Fruit fly (Drosophila melanogaster) whole organism, prepupa: ENCODE data around the gene CG42750.

ENCODE experiments used
- Blimp-1 ChIP-seq: fragments of 200-800 bp; sonication (Bioruptor generic); optimal IDR thresholded peaks from 3 replicates; lab custom pipeline; 2017; ENCODE audit warnings: missing biosample characterization, missing genetic modification characterization, mild to moderate bottlenecking, moderate library complexity, missing genetic modification reagents
- CG10631 ChIP-seq: fragments of 200-800 bp; sonication (Bioruptor generic); optimal IDR thresholded peaks from 2 replicates; lab custom pipeline; 2016; ENCODE audit warnings: missing biosample characterization, missing genetic modification characterization
- CG11902 ChIP-seq: fragments of 200-800 bp; sonication (Bioruptor generic); optimal IDR thresholded peaks from 3 replicates; lab custom pipeline; 2016; ENCODE audit warnings: missing biosample characterization, missing genetic modification characterization
- CG15336 ChIP-seq: fragments of 200-800 bp; sonication (Bioruptor generic); IDR thresholded peaks from 2 replicates; pipeline ENCODE4 v1.3.6; 2022; ENCODE audit warnings: missing biosample characterization, missing genetic modification characterization
- CG1621 ChIP-seq: fragments of 200-800 bp; sonication (Bioruptor generic); optimal IDR thresholded peaks from 3 replicates; lab custom pipeline; 2018; ENCODE audit warnings: missing biosample characterization, mild to moderate bottlenecking, missing genetic modification characterization
- CG3032 ChIP-seq: fragments of 200-800 bp; optimal IDR thresholded peaks from 2 replicates; lab custom pipeline; 2019; ENCODE audit warnings: missing biosample characterization, mild to moderate bottlenecking, missing genetic modification characterization, moderate library complexity
- CG31627 ChIP-seq: fragments of 200-800 bp; sonication (Bioruptor generic); optimal IDR thresholded peaks from 3 replicates; lab custom pipeline; 2016; ENCODE audit warnings: missing biosample characterization, missing genetic modification characterization
- CG32006 ChIP-seq: fragments of 200-800 bp; sonication (Bioruptor generic); optimal IDR thresholded peaks from 3 replicates; lab custom pipeline; 2017; ENCODE audit warnings: missing biosample characterization, mild to moderate bottlenecking, missing genetic modification characterization
- CG3919 ChIP-seq: fragments of 200-800 bp; sonication (Bioruptor generic); optimal IDR thresholded peaks from 3 replicates; lab custom pipeline; 2016; ENCODE audit warnings: missing biosample characterization, missing genetic modification characterization
- CG4318 ChIP-seq: fragments of 200-800 bp; sonication (Bioruptor generic); optimal IDR thresholded peaks from 3 replicates; lab custom pipeline; 2017; ENCODE audit warnings: missing biosample characterization, mild to moderate bottlenecking, missing genetic modification characterization
- CG6163 ChIP-seq: fragments of 200-800 bp; sonication (Bioruptor generic); IDR thresholded peaks from 3 replicates; pipeline ENCODE4 v1.3.6; 2022; ENCODE audit warnings: missing biosample characterization, missing genetic modification characterization
- CG6276 ChIP-seq: fragments of 200-800 bp; sonication (Bioruptor generic); optimal IDR thresholded peaks from 2 replicates; lab custom pipeline; 2017; ENCODE audit warnings: missing biosample characterization, mild to moderate bottlenecking, missing genetic modification characterization
- CG6792 ChIP-seq: fragments of 200-800 bp; sonication (Bioruptor generic); optimal IDR thresholded peaks from 3 replicates; lab custom pipeline; 2016; ENCODE audit warnings: missing biosample characterization, missing genetic modification characterization
- CG6808 ChIP-seq: fragments of 200-800 bp; sonication (Bioruptor generic); optimal IDR thresholded peaks from 3 replicates; lab custom pipeline; 2017; ENCODE audit warnings: missing biosample characterization, missing genetic modification characterization, mild to moderate bottlenecking, moderate library complexity, missing genetic modification reagents
- CG6854 ChIP-seq: fragments of 200-800 bp; sonication (Bioruptor generic); optimal IDR thresholded peaks from 2 replicates; lab custom pipeline; 2017; ENCODE audit warnings: missing biosample characterization, mild to moderate bottlenecking, missing genetic modification characterization
- CG7368 ChIP-seq: fragments of 200-800 bp; sonication (Bioruptor generic); optimal IDR thresholded peaks from 3 replicates; lab custom pipeline; 2016; ENCODE audit warnings: missing biosample characterization, missing genetic modification characterization
- CG8119 ChIP-seq: fragments of 200-800 bp; sonication (Bioruptor generic); IDR thresholded peaks from 3 replicates; pipeline ENCODE4 v1.3.6; 2022; ENCODE audit warnings: missing biosample characterization, missing genetic modification characterization
- CG8632 ChIP-seq: fragments of 200-800 bp; sonication (Bioruptor generic); optimal IDR thresholded peaks from 3 replicates; lab custom pipeline; 2016; ENCODE audit warnings: missing biosample characterization, missing genetic modification characterization
- CG9139 ChIP-seq: fragments of 200-800 bp; sonication (Bioruptor generic); optimal IDR thresholded peaks from 3 replicates; lab custom pipeline; 2017; ENCODE audit warnings: missing biosample characterization, mild to moderate bottlenecking, missing genetic modification characterization
- Eip75B ChIP-seq: fragments of 200-800 bp; sonication (Bioruptor generic); optimal IDR thresholded peaks from 3 replicates; lab custom pipeline; 2016; ENCODE audit warnings: missing biosample characterization, missing genetic modification characterization
- Eip78C ChIP-seq: fragments of 200-800 bp; sonication (Bioruptor generic); peaks from one replicate; lab custom pipeline; 2016; ENCODE audit warnings: missing biosample characterization, missing genetic modification characterization
- Eip93F ChIP-seq: fragments of 200-800 bp; sonication (Bioruptor generic); optimal IDR thresholded peaks from 2 replicates; lab custom pipeline; 2016; ENCODE audit warnings: missing biosample characterization, mild to moderate bottlenecking, missing genetic modification characterization
- Ets96B ChIP-seq: fragments of 200-800 bp; optimal IDR thresholded peaks from 2 replicates; lab custom pipeline; 2019; ENCODE audit warnings: missing biosample characterization, mild to moderate bottlenecking, missing genetic modification characterization, moderate library complexity
- Gug ChIP-seq: fragments of 200-800 bp; sonication (Bioruptor generic); IDR thresholded peaks from 2 replicates; pipeline ENCODE4 v1.3.6; 2022; ENCODE audit warnings: missing biosample characterization, missing genetic modification characterization
- Hr38 ChIP-seq: sonication (Bioruptor generic); optimal IDR thresholded peaks from 2 replicates; lab custom pipeline; 2016; ENCODE audit warnings: missing biosample characterization, missing genetic modification characterization
- Hr4 ChIP-seq: fragments of 200-800 bp; sonication (Bioruptor generic); optimal IDR thresholded peaks from 3 replicates; lab custom pipeline; 2016; ENCODE audit warnings: missing biosample characterization, missing genetic modification characterization
- Lpt ChIP-seq: fragments of 200-800 bp; sonication (Bioruptor generic); optimal IDR thresholded peaks from 3 replicates; lab custom pipeline; 2016; ENCODE audit warnings: missing biosample characterization, missing genetic modification characterization
- Met ChIP-seq: fragments of 200-800 bp; sonication (Bioruptor generic); optimal IDR thresholded peaks from 3 replicates; lab custom pipeline; 2016; ENCODE audit warnings: missing biosample characterization, missing genetic modification characterization
- OdsH ChIP-seq: fragments of 200-800 bp; sonication (Bioruptor generic); optimal IDR thresholded peaks from 3 replicates; lab custom pipeline; 2016; ENCODE audit warnings: missing biosample characterization, missing genetic modification characterization
- Smox ChIP-seq: fragments of 200-800 bp; sonication (Bioruptor generic); optimal IDR thresholded peaks from 3 replicates; lab custom pipeline; 2016; ENCODE audit warnings: missing biosample characterization, missing genetic modification characterization
- Sox102F ChIP-seq: fragments of 200-800 bp; sonication (Bioruptor generic); optimal IDR thresholded peaks from 2 replicates; lab custom pipeline; 2016; ENCODE audit warnings: missing biosample characterization, mild to moderate bottlenecking, missing genetic modification characterization
- Sox14 ChIP-seq: fragments of 200-800 bp; sonication (Bioruptor generic); optimal IDR thresholded peaks from 3 replicates; lab custom pipeline; 2016; ENCODE audit warnings: missing biosample characterization, missing genetic modification characterization
- Sox15 ChIP-seq: fragments of 200-800 bp; sonication (Bioruptor generic); optimal IDR thresholded peaks from 3 replicates; lab custom pipeline; 2016; ENCODE audit warnings: missing biosample characterization, missing genetic modification characterization
- acj6 ChIP-seq: fragments of 200-800 bp; sonication (Bioruptor generic); optimal IDR thresholded peaks from 3 replicates; lab custom pipeline; 2016; ENCODE audit warnings: missing biosample characterization, missing genetic modification characterization
- cyc ChIP-seq: fragments of 200-800 bp; sonication (Bioruptor generic); optimal IDR thresholded peaks from 3 replicates; lab custom pipeline; 2016; ENCODE audit warnings: missing biosample characterization, missing genetic modification characterization
- eg ChIP-seq: fragments of 200-800 bp; sonication (Bioruptor generic); IDR thresholded peaks from 3 replicates; pipeline ENCODE4 v1.3.6; 2022; ENCODE audit warnings: missing biosample characterization, missing genetic modification characterization
- esn ChIP-seq: fragments of 200-800 bp; sonication (Bioruptor generic); optimal IDR thresholded peaks from 2 replicates; lab custom pipeline; 2016; ENCODE audit warnings: missing biosample characterization, mild to moderate bottlenecking, missing genetic modification characterization, moderate library complexity
- fd59A ChIP-seq: fragments of 200-800 bp; sonication (Bioruptor generic); optimal IDR thresholded peaks from 2 replicates; lab custom pipeline; 2017; ENCODE audit warnings: missing biosample characterization, mild to moderate bottlenecking, missing genetic modification characterization, missing genetic modification reagents
- fd85E ChIP-seq: fragments of 200-800 bp; sonication (Bioruptor generic); optimal IDR thresholded peaks from 3 replicates; lab custom pipeline; 2016; ENCODE audit warnings: missing biosample characterization, missing genetic modification characterization
- net ChIP-seq: fragments of 200-800 bp; sonication (Bioruptor generic); optimal IDR thresholded peaks from 3 replicates; lab custom pipeline; 2016; ENCODE audit warnings: missing biosample characterization, missing genetic modification characterization
- salr ChIP-seq, 2 experiments: fragments of 200-800 bp; sonication (Bioruptor generic); optimal IDR thresholded peaks; 3 replicates each; lab custom pipeline; 2016 to 2018; ENCODE audit warnings: missing biosample characterization in 2 of 2, missing genetic modification characterization in 2 of 2, mild to moderate bottlenecking in 1 of 2
- spab ChIP-seq: fragments of 200-800 bp; sonication (Bioruptor generic); optimal IDR thresholded peaks from 2 replicates; lab custom pipeline; 2017; ENCODE audit warnings: missing biosample characterization, mild to moderate bottlenecking, missing genetic modification characterization, missing genetic modification reagents
- ss ChIP-seq, 2 experiments: fragments of 200-800 bp; sonication (Bioruptor generic); optimal IDR thresholded peaks; 2 replicates in 1 of 2; 3 replicates in 1 of 2; lab custom pipeline; 2017 to 2018; ENCODE audit warnings: mild to moderate bottlenecking in 2 of 2, missing biosample characterization in 2 of 2, missing genetic modification characterization in 2 of 2, moderate library complexity in 1 of 2
- topi ChIP-seq: fragments of 200-800 bp; sonication (Bioruptor generic); optimal IDR thresholded peaks from 3 replicates; lab custom pipeline; 2016; ENCODE audit warnings: missing biosample characterization, missing genetic modification characterization

The CG42750 gene

DNA sequence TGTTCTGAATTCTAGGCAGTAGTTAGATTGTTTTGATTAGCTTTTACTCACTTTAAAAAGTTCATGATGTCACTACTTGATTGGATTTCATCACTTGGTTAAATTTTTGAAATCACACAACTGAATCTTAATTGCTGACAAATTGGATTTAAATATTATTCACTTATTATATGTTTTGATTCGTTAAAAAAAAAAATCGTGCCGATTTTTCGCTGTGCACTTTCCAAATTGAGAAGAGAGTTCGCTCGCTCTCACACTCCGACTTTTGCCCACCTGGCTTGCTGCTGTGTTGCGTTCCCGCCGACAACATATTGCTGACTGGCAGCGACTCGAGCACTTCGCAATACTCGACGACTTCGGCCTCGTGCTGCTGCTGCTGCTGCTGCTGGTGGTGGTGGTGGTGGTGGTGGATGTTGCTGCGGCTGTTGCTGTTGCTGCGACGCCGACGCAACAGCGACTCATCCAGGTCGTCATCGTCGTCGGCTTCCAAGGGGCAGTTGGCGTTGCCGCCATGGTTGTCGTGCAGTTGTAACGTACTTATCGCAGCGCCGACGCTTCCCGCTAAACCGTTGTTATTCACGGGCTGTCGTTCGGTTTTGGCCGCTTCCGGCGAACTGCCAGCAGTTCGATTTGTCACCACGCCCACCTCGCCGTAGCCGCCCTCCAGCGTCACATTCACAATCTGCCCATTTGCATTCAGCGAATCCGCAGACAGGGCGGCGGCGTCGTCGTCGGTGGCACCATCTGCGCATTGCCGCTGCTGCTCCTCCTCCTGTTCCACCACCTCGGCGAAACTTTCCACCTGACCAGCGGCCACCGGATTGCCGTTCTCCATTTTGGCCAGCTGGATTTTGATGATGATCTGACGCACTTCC lies 133.9 kb downstream of the CG42750 start (continued):
- TF ChIP-seq Hr38 (GFP tag; lab: Kevin White, UChicago) (peak; percentile 17), Gug (GFP tag; lab: Robert Waterston, UW) (peak; percentile 50; the same call in 1 of the 2 replicates), CG4318 (no peak), CG9139 (GFP tag; lab: Kevin White, UChicago) (peak; percentile 48), Met (GFP tag; lab: Kevin White, UChicago) (peak; percentile 78), Sox102F (GFP tag; lab: Kevin White, UChicago) (peak; percentile 78), CG1621 (tag; lab: Kevin White, UChicago) (peak; percentile 40), net (peak; percentile 44), Blimp-1 (GFP tag; lab: Kevin White, UChicago) (peak; percentile 39), spab (GFP tag; lab: Kevin White, UChicago) (no peak), CG3919 (GFP tag; lab: Kevin White, UChicago) (peak; percentile 80), fd85E (peak; percentile 20), CG6163 (GFP tag; lab: Robert Waterston, UW) (no peak; the same call in 1 of the 3 replicates), CG6854 (GFP tag; lab: Kevin White, UChicago) (peak; percentile 70), CG6808 (GFP tag; lab: Kevin White, UChicago) (peak; percentile 9), salr (GFP tag; optimal IDR thresholded peaks at IDR 0.05; lab: Kevin White, UChicago) (no peak), esn (GFP tag; lab: Kevin White, UChicago) (peak; percentile 85), OdsH (GFP tag; lab: Kevin White, UChicago) (peak; percentile 80), CG10631 (GFP tag; lab: Kevin White, UChicago) (peak; percentile 57), CG6792 (GFP tag; lab: Kevin White, UChicago) (peak; percentile 70), Smox (GFP tag; lab: Kevin White, UChicago) (peak; percentile 77), fd59A (no peak), CG31627 (GFP tag; lab: Kevin White, UChicago) (peak; percentile 70), CG7368 (GFP tag; lab: Kevin White, UChicago) (peak; percentile 44), CG8632 (GFP tag; lab: Kevin White, UChicago) (peak; percentile 63), Ets96B (peak; percentile 32), eg (GFP tag; lab: Robert Waterston, UW) (peak; percentile 78), Sox14 (GFP tag; lab: Kevin White, UChicago) (peak; percentile 63), CG15336 (GFP tag; lab: Robert Waterston, UW) (peak; percentile 82), cyc (GFP tag; lab: Kevin White, UChicago) (peak; percentile 53), Hr4 (GFP tag; lab: Kevin White, UChicago) (peak; percentile 82), topi (GFP tag; lab: Kevin White, UChicago) (peak; percentile 76), Eip78C (GFP tag; lab: Kevin White, UChicago) (peak; percentile 92), Eip75B (GFP tag; lab: Kevin White, UChicago) (peak; percentile 68), Sox15 (peak; percentile 51), ss (GFP tag; optimal IDR thresholded peaks at IDR 0.05; lab: Kevin White, UChicago) (peak; percentile 22 to 38), Lpt (GFP tag; lab: Kevin White, UChicago) (peak; percentile 80), Eip93F (GFP tag; lab: Kevin White, UChicago) (no peak)

DNA sequence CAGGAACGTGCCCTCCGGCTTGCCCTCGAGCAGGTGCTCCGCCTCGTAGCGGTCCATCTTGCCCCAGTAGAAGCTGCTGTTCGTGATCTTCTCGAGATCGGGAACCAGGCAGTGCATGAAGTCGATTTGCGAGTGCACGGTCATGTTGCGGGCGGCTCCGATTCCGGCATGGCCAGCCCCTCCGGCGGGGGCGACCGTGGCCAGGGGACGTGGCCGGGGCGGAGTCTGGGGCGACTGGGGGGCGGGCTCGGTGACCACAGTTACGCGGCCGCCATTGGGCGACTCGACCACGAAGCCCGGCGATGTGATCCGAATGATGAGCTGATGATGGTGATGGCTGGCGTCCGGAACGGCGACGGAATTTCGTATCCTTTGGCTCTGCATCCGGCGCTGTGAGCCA lies 135.0 kb downstream of the CG42750 start:
- no peak for TF ChIP-seq CG6276 (GFP tag; lab: Kevin White, UChicago)
- no peak for TF ChIP-seq CG7368 (GFP tag; lab: Kevin White, UChicago)
- no peak for TF ChIP-seq CG3032 (tag; lab: Kevin White, UChicago)
- no peak for TF ChIP-seq topi (GFP tag; lab: Kevin White, UChicago)
- TF ChIP-seq fd59A: no peak
- TF ChIP-seq ss (GFP tag; optimal IDR thresholded peaks at IDR 0.05; lab: Kevin White, UChicago): no peak
- no peak for TF ChIP-seq OdsH (GFP tag; lab: Kevin White, UChicago)
- TF ChIP-seq acj6 (GFP tag; lab: Kevin White, UChicago): no peak
- TF ChIP-seq CG8119 (GFP tag; lab: Robert Waterston, UW): no peak
- no peak for TF ChIP-seq Gug (GFP tag; lab: Robert Waterston, UW)
- TF ChIP-seq CG11902 (GFP tag; lab: Kevin White, UChicago): no peak
- TF ChIP-seq Met (GFP tag; lab: Kevin White, UChicago): no peak
- no peak for TF ChIP-seq CG32006 (GFP tag; lab: Kevin White, UChicago)
- no peak for TF ChIP-seq cyc (GFP tag; lab: Kevin White, UChicago)
- no peak for TF ChIP-seq net
